Worm (Caenorhabditis elegans) whole organism, early embryonic: ENCODE measurements around the gene sql-1.

Experiments
- B0310.2 ChIP-seq: sonication (generic microtip); optimal IDR thresholded peaks from 2 replicates; lab custom pipeline; 2016; ENCODE audit warnings: mild to moderate bottlenecking, missing genetic modification characterization, missing compliant biosample characterization
- F13C5.2 ChIP-seq: sonication (generic microtip); optimal IDR thresholded peaks from 2 replicates; lab custom pipeline; 2017; ENCODE audit warnings: mild to moderate bottlenecking, missing genetic modification characterization, inconsistent platforms, missing compliant biosample characterization
- aly-1 ChIP-seq: sonication (generic microtip); optimal IDR thresholded peaks from 2 replicates; lab custom pipeline; 2016; ENCODE audit warnings: missing genetic modification characterization, missing compliant biosample characterization
- ama-1 ChIP-seq: fragments of 150-350 bp; optimal IDR thresholded peaks from 2 replicates; lab custom pipeline; 2014
- ceh-13 ChIP-seq: fragments of 200-800 bp; sonication (Bioruptor generic); optimal IDR thresholded peaks from 2 replicates; lab custom pipeline; 2018; ENCODE audit warnings: mild to moderate bottlenecking, missing genetic modification characterization, missing compliant biosample characterization
- ceh-36 ChIP-seq: sonication (generic microtip); optimal IDR thresholded peaks from 2 replicates; lab custom pipeline; 2016; ENCODE audit warnings: missing genetic modification characterization, inconsistent platforms, missing compliant biosample characterization
- ets-7 ChIP-seq: sonication (generic microtip); optimal IDR thresholded peaks from 2 replicates; lab custom pipeline; 2016; ENCODE audit warnings: missing genotype, missing genetic modification characterization, missing compliant biosample characterization
- flt-1 ChIP-seq: fragments of 200-800 bp; sonication (Bioruptor generic); IDR thresholded peaks from 2 replicates; pipeline ENCODE4 v1.3.6; 2022; ENCODE audit warnings: missing genetic modification characterization, missing compliant biosample characterization
- hmbx-1 ChIP-seq: sonication (generic microtip); optimal IDR thresholded peaks from 2 replicates; lab custom pipeline; 2016; ENCODE audit warnings: mild to moderate bottlenecking, missing genetic modification characterization, missing compliant biosample characterization
- hmg-4 ChIP-seq: fragments of 200-800 bp; sonication (Bioruptor generic); optimal IDR thresholded peaks from 2 replicates; lab custom pipeline; 2018; ENCODE audit warnings: mild to moderate bottlenecking, missing genetic modification characterization, missing compliant biosample characterization
- hnd-1 ChIP-seq: sonication (generic microtip); optimal IDR thresholded peaks from 2 replicates; lab custom pipeline; 2016; ENCODE audit warnings: missing genetic modification characterization, missing compliant biosample characterization
- pes-1 ChIP-seq: fragments of 200-800 bp; sonication (Bioruptor generic); IDR thresholded peaks from 2 replicates; pipeline ENCODE4 v1.3.6; 2022; ENCODE audit warnings: missing genetic modification reagents, missing genetic modification characterization, missing compliant biosample characterization
- scrt-1 ChIP-seq: fragments of 200-800 bp; sonication (Bioruptor generic); IDR thresholded peaks from 2 replicates; pipeline ENCODE4 v1.3.6; 2022; ENCODE audit warnings: missing genetic modification characterization, missing compliant biosample characterization
- sea-1 ChIP-seq: fragments of 200-800 bp; sonication (Bioruptor generic); conservative IDR thresholded peaks from 2 replicates; pipeline ENCODE4 v1.3.6; 2022; ENCODE audit warnings: missing genetic modification characterization, missing compliant biosample characterization
- tbx-11 ChIP-seq: fragments of 200-800 bp; sonication (Bioruptor generic); IDR thresholded peaks from 2 replicates; pipeline ENCODE4 v1.3.6; 2022; ENCODE audit warnings: missing genetic modification characterization, missing compliant biosample characterization
- tbx-37 ChIP-seq: fragments of 200-800 bp; sonication (Bioruptor generic); conservative IDR thresholded peaks from 2 replicates; pipeline ENCODE4 v1.3.6; 2022; ENCODE audit warnings: missing genetic modification reagents, missing genetic modification characterization, missing compliant biosample characterization
- tra-4 ChIP-seq: sonication (generic microtip); optimal IDR thresholded peaks from 2 replicates; lab custom pipeline; 2017; ENCODE audit warnings: missing genetic modification characterization, missing compliant biosample characterization

sql-1 gene

ce11 chrIII:12568036-12568649, 68.8 kb downstream of the sql-1 start:
- no peak for TF ChIP-seq F13C5.2 (tag; lab: Kevin White, UChicago)
- TF ChIP-seq pes-1, result no peak
- TF ChIP-seq B0310.2 (tag; lab: Kevin White, UChicago), result no peak
- TF ChIP-seq tra-4, result no peak
- TF ChIP-seq aly-1 (tag; lab: Kevin White, UChicago), result no peak
- TF ChIP-seq tbx-11 (GFP tag; lab: Robert Waterston, UW), result no peak
- TF ChIP-seq flt-1 (GFP tag; lab: Robert Waterston, UW), result no peak
- no peak for TF ChIP-seq sea-1 (GFP tag; lab: Robert Waterston, UW)
- TF ChIP-seq ama-1 (lab: Kevin White, UChicago), result no peak
- no peak for TF ChIP-seq hmbx-1 (tag; lab: Kevin White, UChicago)
- no peak for TF ChIP-seq scrt-1 (GFP tag; lab: Robert Waterston, UW)
- TF ChIP-seq ceh-13 (GFP tag; lab: Kevin White, UChicago), result no peak
- TF ChIP-seq hmg-4 (GFP tag; lab: Kevin White, UChicago), result no peak
- TF ChIP-seq ceh-36 (tag; lab: Kevin White, UChicago), result no peak
- no peak for TF ChIP-seq hnd-1

ce11 chrIII:12568962-12569361, 69.6 kb downstream of the sql-1 start:
- TF ChIP-seq ceh-13 (GFP tag; lab: Kevin White, UChicago), result no peak
- no peak for TF ChIP-seq pes-1
- TF ChIP-seq tra-4, result no peak
- no peak for TF ChIP-seq tbx-37 (GFP tag; lab: Robert Waterston, UW)
- TF ChIP-seq flt-1 (GFP tag; lab: Robert Waterston, UW), result no peak
- no peak for TF ChIP-seq ets-7 (tag; lab: Kevin White, UChicago)
- TF ChIP-seq F13C5.2 (tag; lab: Kevin White, UChicago), result no peak
- TF ChIP-seq B0310.2 (tag; lab: Kevin White, UChicago), result no peak

- TF ChIP-seq scrt-1 (GFP tag; lab: Robert Waterston, UW), result no peak
Measured at ce11 chrIII:12569870-12570269, 70.5 kb downstream of the sql-1 start.

ce11 chrIII:12575350-12576292, 76.3 kb downstream of the sql-1 start, which contains the start of gene aakg-1:
aakg-1 (minus strand) TSS chrIII:12575401.
- TF ChIP-seq aly-1 (tag; lab: Kevin White, UChicago) (peak; percentile 19), F13C5.2 (tag; lab: Kevin White, UChicago) (peak; percentile 28), hmbx-1 (tag; lab: Kevin White, UChicago) (no peak), hmg-4 (GFP tag; lab: Kevin White, UChicago) (peak; percentile 61), tra-4 (no peak)
